Fruit fly (Drosophila melanogaster): ENCODE results near the gene Rnf11.

The Rnf11 gene

dm6 chr4:380462-380861 is 65.7 kb downstream of the Rnf11 start (continued):
- TF ChIP-seq da (GFP tag; optimal IDR thresholded peaks at IDR 0.05) (no peak), Med (GFP tag) (peak; percentile 72), CG8290 (GFP tag; optimal IDR thresholded peaks at IDR 0.05) (no peak), CG8290 (tag; optimal IDR thresholded peaks at IDR 0.05) (peak in 1 of 2 experiments; percentile 30), CG15601 (tag; optimal IDR thresholded peaks at IDR 0.05) (no peak), Hand (GFP tag; optimal IDR thresholded peaks at IDR 0.05) (no peak), onecut (GFP tag; IDR thresholded peaks at IDR 0.05) (no peak), CG18619 (GFP tag; optimal IDR thresholded peaks at IDR 0.05) (no peak), Awh (GFP tag; IDR thresholded peaks at IDR 0.05) (peak; percentile 83), CG3407 (GFP tag; optimal IDR thresholded peaks at IDR 0.05) (no peak), exex (tag; optimal IDR thresholded peaks at IDR 0.05) (no peak), CG12769 (tag; optimal IDR thresholded peaks at IDR 0.05) (peak; percentile 58), CG2129 (GFP tag; IDR thresholded peaks at IDR 0.05; ENCODE audit: partially characterized antibody) (no peak), Six4 (GFP tag; optimal IDR thresholded peaks at IDR 0.05) (no peak), lmd (GFP tag; IDR thresholded peaks at IDR 0.05) (no peak), CG34224 (GFP tag; IDR thresholded peaks at IDR 0.05; ENCODE audit: partially characterized antibody) (no peak), zfh1 (GFP tag; IDR thresholded peaks at IDR 0.05) (no peak), ara (GFP tag; IDR thresholded peaks at IDR 0.05) (no peak), CG8089 (GFP tag; optimal IDR thresholded peaks at IDR 0.05) (no peak), nau (GFP tag; optimal IDR thresholded peaks at IDR 0.05) (no peak), wek (GFP tag; optimal IDR thresholded peaks at IDR 0.05) (no peak), vfl (GFP tag; optimal IDR thresholded peaks at IDR 0.05) (no peak), ab (GFP tag; optimal IDR thresholded peaks at IDR 0.05) (no peak), ken (GFP tag; IDR thresholded peaks at IDR 0.05) (no peak), gem (tag; optimal IDR thresholded peaks at IDR 0.05) (no peak), Dek (tag; optimal IDR thresholded peaks at IDR 0.05) (no peak), CG1024 (GFP tag; IDR thresholded peaks at IDR 0.05) (no peak), sens (GFP tag) (peak; percentile 63), tna (GFP tag; IDR thresholded peaks at IDR 0.05; ENCODE audit: partially characterized antibody) (no peak), CG10462 (GFP tag; optimal IDR thresholded peaks at IDR 0.05) (no peak), E2f2 (GFP tag; IDR thresholded peaks at IDR 0.05) (no peak), Tbp (GFP tag; optimal IDR thresholded peaks at IDR 0.05) (no peak), Vsx1 (GFP tag; optimal IDR thresholded peaks at IDR 0.05) (no peak), btn (GFP tag; optimal IDR thresholded peaks at IDR 0.05) (no peak), CG15073 (GFP tag; optimal IDR thresholded peaks at IDR 0.05) (no peak), CG5245 (GFP tag; optimal IDR thresholded peaks at IDR 0.05) (no peak), CG2202 (tag; optimal IDR thresholded peaks at IDR 0.05) (no peak), cad (GFP tag; optimal IDR thresholded peaks at IDR 0.05) (no peak), dmrt11E (tag; optimal IDR thresholded peaks at IDR 0.05) (no peak), abd-A (tag; optimal IDR thresholded peaks at IDR 0.05) (no peak), fru (optimal IDR thresholded peaks at IDR 0.05) (no peak), Kr (GFP tag; optimal IDR thresholded peaks at IDR 0.05) (no peak), bigmax (GFP tag; optimal IDR thresholded peaks at IDR 0.05) (no peak), insv (GFP tag; optimal IDR thresholded peaks at IDR 0.05) (no peak), ERR (GFP tag; optimal IDR thresholded peaks at IDR 0.05) (no peak), mld (GFP tag; IDR thresholded peaks at IDR 0.05; ENCODE audit: partially characterized antibody) (no peak), sd (tag; optimal IDR thresholded peaks at IDR 0.05) (no peak), chinmo (GFP tag; IDR thresholded peaks at IDR 0.05; ENCODE audit: partially characterized antibody) (peak; percentile 73; the same call in 1 of the 4 replicates), pros (GFP tag; optimal IDR thresholded peaks at IDR 0.05) (peak; percentile 84), CG9437 (GFP tag; optimal IDR thresholded peaks at IDR 0.05) (no peak), HLH4C (GFP tag; IDR thresholded peaks at IDR 0.05; ENCODE audit: partially characterized antibody) (no peak), CrebB (tag; optimal IDR thresholded peaks at IDR 0.05) (no peak)
